Fruit fly (Drosophila melanogaster): Measurements from ENCODE around the gene MED11.
A peak's percentile ranks its signal among the peaks of the same experiment; 100 is the strongest.

MED11 gene

DNA sequence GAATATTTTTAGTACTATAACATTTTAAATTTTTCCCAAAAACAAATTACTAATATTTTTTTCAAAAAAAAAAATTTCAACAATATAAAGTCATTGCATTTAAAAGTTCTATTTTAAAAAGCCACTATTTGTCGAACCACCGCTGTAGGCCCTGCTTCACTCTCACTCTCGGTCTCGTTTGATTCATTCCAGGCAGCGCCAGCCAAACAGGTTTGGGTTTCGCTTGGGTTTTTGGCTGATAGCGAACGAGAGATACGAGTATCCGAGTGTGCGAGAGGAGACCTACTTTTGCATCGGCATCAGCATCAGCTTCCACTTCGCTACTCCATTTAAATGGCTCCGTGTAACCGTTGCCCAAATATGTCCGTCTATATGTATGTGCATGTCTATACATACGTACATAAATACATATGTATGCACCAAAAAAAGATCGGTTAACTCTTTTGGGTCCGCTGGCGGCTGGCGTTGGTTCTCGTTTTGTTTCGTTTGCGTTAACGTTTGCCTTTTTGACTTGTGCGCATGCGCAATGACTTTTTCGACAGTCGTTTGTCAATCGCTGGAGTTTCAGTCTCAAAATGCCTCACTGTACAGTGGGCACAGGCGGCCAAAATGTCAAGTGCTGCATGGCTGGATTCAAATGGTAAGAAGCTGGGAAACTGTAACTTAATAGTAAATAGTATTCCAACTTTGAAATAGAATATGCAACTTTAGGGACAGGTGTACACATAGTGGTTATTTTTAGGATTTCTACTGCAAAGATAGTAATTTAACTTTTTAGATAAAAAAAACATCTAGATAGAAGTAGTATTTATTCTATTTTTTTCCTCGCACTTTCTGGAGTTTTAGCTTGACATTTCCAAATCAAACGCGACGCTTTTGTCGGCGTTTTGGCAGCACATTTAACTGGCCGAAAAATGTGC is 23.4 kb downstream of the MED11 start (continued):
- peak; percentile 57; the same call in 2 of the 3 replicates for TF ChIP-seq CG14050 (GFP tag; IDR thresholded peaks at IDR 0.05)
- TF ChIP-seq Sry-β (GFP tag; optimal IDR thresholded peaks at IDR 0.05) = no peak
- TF ChIP-seq ara (GFP tag; IDR thresholded peaks at IDR 0.05) = 0 out of 2 replicates have a peak, but pooled peaks have one; percentile 34
- TF ChIP-seq H15 (GFP tag; IDR thresholded peaks at IDR 0.05) = peak; percentile 50; the same call in 2 of the 3 replicates
- peak; percentile 84 for TF ChIP-seq seq (GFP tag; IDR thresholded peaks at IDR 0.05)
- TF ChIP-seq CG2202 (tag; optimal IDR thresholded peaks at IDR 0.05) = no peak
- no peak for TF ChIP-seq Neu2 (GFP tag; optimal IDR thresholded peaks at IDR 0.05; ENCODE audit: borderline replicate concordance)
- TF ChIP-seq ap (GFP tag; IDR thresholded peaks at IDR 0.05) = peak; percentile 74

- TF ChIP-seq vnd (GFP tag; IDR thresholded peaks at IDR 0.05; ENCODE audit: partially characterized antibody) (0 out of 3 replicates have a peak, but pooled peaks have one; percentile 21), CG8281 (tag; optimal IDR thresholded peaks at IDR 0.05) (peak; percentile 98), CrebB (tag; optimal IDR thresholded peaks at IDR 0.05) (no peak), maf-S (GFP tag; optimal IDR thresholded peaks at IDR 0.05) (no peak)
Observed at dm6 chr3L:18769782-18770181, 24.1 kb downstream of the MED11 start.

dm6 chr3L:18771095-18772013 is 25.7 kb downstream of the MED11 start:
- TF ChIP-seq sens (GFP tag) = peak; percentile 89
- peak; percentile 25; the same call in 1 of the 2 replicates for TF ChIP-seq vvl (GFP tag; IDR thresholded peaks at IDR 0.05)
- TF ChIP-seq CG12391 (tag; optimal IDR thresholded peaks at IDR 0.05) = no peak
- peak; percentile 34 for TF ChIP-seq dmrt11E (tag; optimal IDR thresholded peaks at IDR 0.05)
- no peak for TF ChIP-seq CG12236 (GFP tag; optimal IDR thresholded peaks at IDR 0.05)
- no peak for TF ChIP-seq CG9609 (GFP tag; optimal IDR thresholded peaks at IDR 0.05)
- TF ChIP-seq CG18262 (tag; optimal IDR thresholded peaks at IDR 0.05) = no peak
- peak; percentile 1 for TF ChIP-seq CG13296 (GFP tag; optimal IDR thresholded peaks at IDR 0.05)
- no peak for TF ChIP-seq sc (optimal IDR thresholded peaks at IDR 0.05)
- TF ChIP-seq sc (GFP tag; optimal IDR thresholded peaks at IDR 0.05) = peak; percentile 59
- peak; percentile 31 for TF ChIP-seq CG1603 (tag; optimal IDR thresholded peaks at IDR 0.05)
- TF ChIP-seq CG15269 (tag; optimal IDR thresholded peaks at IDR 0.05) = peak; percentile 21
- TF ChIP-seq cwo (GFP tag; optimal IDR thresholded peaks at IDR 0.05) = peak; percentile 24
- TF ChIP-seq CG32772 (GFP tag; IDR thresholded peaks at IDR 0.05) = peak; percentile 55; the same call in 1 of the 2 replicates
- no peak for TF ChIP-seq bigmax (GFP tag; optimal IDR thresholded peaks at IDR 0.05)
- no peak for TF ChIP-seq Dad (GFP tag; optimal IDR thresholded peaks at IDR 0.05)
- no peak for TF ChIP-seq CG13424 (tag; optimal IDR thresholded peaks at IDR 0.05)
- peak; percentile 29; the same call in 1 of the 2 replicates for TF ChIP-seq Ptx1 (GFP tag; IDR thresholded peaks at IDR 0.05)
- TF ChIP-seq Hr78 (GFP tag; optimal IDR thresholded peaks at IDR 0.05) = peak in 1 of 2 experiments; percentile 36
- TF ChIP-seq Oli (tag; optimal IDR thresholded peaks at IDR 0.05) = no peak
- no peak for TF ChIP-seq CG4617 (GFP tag; optimal IDR thresholded peaks at IDR 0.05; ENCODE audit: borderline replicate concordance)
- peak in 1 of 3 experiments; percentile 56 for TF ChIP-seq lola (GFP tag; optimal IDR thresholded peaks at IDR 0.05)
- peak; percentile 36 for TF ChIP-seq Kr (GFP tag; optimal IDR thresholded peaks at IDR 0.05)
- TF ChIP-seq esg (GFP tag; conservative IDR thresholded peaks at IDR 0.05) = no peak
- TF ChIP-seq rib (GFP tag; IDR thresholded peaks at IDR 0.05) = peak; percentile 38; the same call in 1 of the 2 replicates
- TF ChIP-seq BEAF-32 (GFP tag; optimal IDR thresholded peaks at IDR 0.05) = no peak
- peak; percentile 32; the same call in 1 of the 2 replicates for TF ChIP-seq CG11696 (GFP tag; IDR thresholded peaks at IDR 0.05)
- peak; percentile 37 for TF ChIP-seq CG17359 (tag; optimal IDR thresholded peaks at IDR 0.05)
- peak; percentile 96 for TF ChIP-seq kni (GFP tag; optimal IDR thresholded peaks at IDR 0.05)
- peak in 1 of 3 experiments; percentile 4 for TF ChIP-seq Stat92E (GFP tag; optimal IDR thresholded peaks at IDR 0.05)
